Fruit fly (Drosophila melanogaster) whole organism, embryonic: Measurements from ENCODE around the gene pav.

Experiments used
- Adf1 ChIP-seq: fragments of 200-800 bp; sonication (Bioruptor generic); IDR thresholded peaks from 2 replicates; pipeline ENCODE4 v1.3.6; 2022; ENCODE audit warnings: missing biosample characterization, missing genetic modification characterization
- B-H1 ChIP-seq: fragments of 200-800 bp; sonication (Bioruptor generic); IDR thresholded peaks from 3 replicates; pipeline ENCODE4 v1.3.6; 2022; ENCODE audit warnings: missing biosample characterization, missing genetic modification characterization
- CG10274 ChIP-seq: fragments of 200-800 bp; sonication (Bioruptor generic); optimal IDR thresholded peaks from 3 replicates; lab custom pipeline; 2017; ENCODE audit warnings: missing biosample characterization, mild to moderate bottlenecking, missing genetic modification characterization
- CG12219 ChIP-seq: fragments of 200-800 bp; sonication (Bioruptor generic); optimal IDR thresholded peaks from 3 replicates; lab custom pipeline; 2018; ENCODE audit warnings: missing biosample characterization, mild to moderate bottlenecking, missing genetic modification characterization
- CG12299 ChIP-seq: fragments of 200-800 bp; sonication (Bioruptor generic); optimal IDR thresholded peaks from 2 replicates; lab custom pipeline; 2018; ENCODE audit warnings: missing biosample characterization, mild to moderate bottlenecking, missing genetic modification characterization
- CG12391 ChIP-seq: fragments of 200-800 bp; sonication (Bioruptor generic); optimal IDR thresholded peaks from 3 replicates; lab custom pipeline; 2018; ENCODE audit warnings: missing biosample characterization, mild to moderate bottlenecking, missing genetic modification characterization, moderate library complexity
- CG17385 ChIP-seq: fragments of 200-800 bp; sonication (Bioruptor generic); optimal IDR thresholded peaks from 3 replicates; lab custom pipeline; 2018; ENCODE audit warnings: missing biosample characterization, mild to moderate bottlenecking, missing genetic modification characterization
- CG17802 ChIP-seq: fragments of 200-800 bp; sonication (Bioruptor generic); optimal IDR thresholded peaks from 2 replicates; lab custom pipeline; 2018; ENCODE audit warnings: missing biosample characterization, mild to moderate bottlenecking, missing genetic modification characterization, moderate library complexity
- CG18764 ChIP-seq: fragments of 200-800 bp; sonication (Bioruptor generic); optimal IDR thresholded peaks from 3 replicates; lab custom pipeline; 2016; ENCODE audit warnings: missing biosample characterization, missing genetic modification characterization
- CG30431 ChIP-seq: fragments of 200-800 bp; sonication (Bioruptor generic); optimal IDR thresholded peaks from 2 replicates; lab custom pipeline; 2017; ENCODE audit warnings: missing biosample characterization, missing genetic modification characterization
- CG3065 ChIP-seq: fragments of 200-800 bp; sonication (Bioruptor generic); optimal IDR thresholded peaks from 2 replicates; lab custom pipeline; 2016; ENCODE audit warnings: missing biosample characterization, missing genetic modification characterization
- CG32532 ChIP-seq: fragments of 200-800 bp; sonication (Bioruptor generic); IDR thresholded peaks from 2 replicates; pipeline ENCODE4 v1.3.6; 2022; ENCODE audit warnings: missing biosample characterization, missing genetic modification characterization
- CG3847 ChIP-seq: fragments of 200-800 bp; sonication (Bioruptor generic); IDR thresholded peaks from 2 replicates; pipeline ENCODE4 v1.3.6; 2022; ENCODE audit warnings: missing biosample characterization, missing genetic modification characterization
- CG42726 ChIP-seq: fragments of 200-800 bp; sonication (Bioruptor generic); IDR thresholded peaks from 2 replicates; pipeline ENCODE4 v1.3.6; 2022; ENCODE audit warnings: missing biosample characterization, missing genetic modification characterization; ENCODE audit not compliant: partially characterized antibody
- CG4730 ChIP-seq: fragments of 200-800 bp; sonication (Bioruptor generic); IDR thresholded peaks from 2 replicates; pipeline ENCODE4 v1.3.6; 2022; ENCODE audit warnings: missing biosample characterization, missing genetic modification characterization
- CG5953 ChIP-seq: fragments of 200-800 bp; sonication (Bioruptor generic); IDR thresholded peaks from 2 replicates; pipeline ENCODE4 v1.3.6; 2022; ENCODE audit warnings: missing biosample characterization, missing genetic modification characterization
- CG8924 ChIP-seq: fragments of 200-800 bp; optimal IDR thresholded peaks from 3 replicates; lab custom pipeline; 2019; ENCODE audit warnings: missing biosample characterization, mild to moderate bottlenecking, missing genetic modification characterization, moderate library complexity
- D ChIP-seq, 2 experiments: fragments of 200-800 bp in 1 of 2; fragments of >200 bp in 1 of 2; sonication (Bioruptor generic) in 1 of 2; optimal IDR thresholded peaks; 2 replicates in 1 of 2; 3 replicates in 1 of 2; lab custom pipeline; 2017; ENCODE audit warnings: mild to moderate bottlenecking in 1 of 2, missing biosample characterization in 1 of 2, missing genetic modification characterization in 1 of 2, missing genetic modification reagents in 1 of 2
- E2f1 ChIP-seq: fragments of 200-800 bp; sonication (Bioruptor generic); IDR thresholded peaks from 2 replicates; pipeline ENCODE4 v1.3.6; 2022; ENCODE audit warnings: missing biosample characterization, missing genetic modification characterization
- Eip74EF ChIP-seq, 2 experiments: fragments of 200-800 bp in 1 of 2; fragments of >200 bp in 1 of 2; sonication (Bioruptor generic) in 1 of 2; optimal IDR thresholded peaks; 2 replicates each; lab custom pipeline; 2017 to 2019; ENCODE audit warnings: missing biosample characterization in 2 of 2, missing genetic modification characterization in 2 of 2, mild to moderate bottlenecking in 1 of 2, moderate library complexity in 1 of 2
- Gsc ChIP-seq: fragments of 200-800 bp; sonication (Bioruptor generic); IDR thresholded peaks from 2 replicates; pipeline ENCODE4 v1.3.6; 2022; ENCODE audit warnings: missing biosample characterization, missing genetic modification characterization
- Gug ChIP-seq: fragments of 200-800 bp; sonication (Bioruptor generic); IDR thresholded peaks from 4 replicates; pipeline ENCODE4 v1.3.6; 2022; ENCODE audit warnings: missing biosample characterization, missing genetic modification characterization
- HLH54F ChIP-seq: fragments of 200-800 bp; sonication (Bioruptor generic); optimal IDR thresholded peaks from 3 replicates; lab custom pipeline; 2016; ENCODE audit warnings: missing biosample characterization, missing genetic modification characterization
- Kr ChIP-seq: fragments of 200-800 bp; sonication (Bioruptor generic); optimal IDR thresholded peaks from 2 replicates; lab custom pipeline; 2017; ENCODE audit warnings: missing biosample characterization, mild to moderate bottlenecking, missing genetic modification characterization
- Lim3 ChIP-seq: fragments of 200-800 bp; sonication (Bioruptor generic); IDR thresholded peaks from 2 replicates; pipeline ENCODE4 v1.3.6; 2022; ENCODE audit warnings: missing biosample characterization, missing genetic modification characterization
- Meics ChIP-seq: fragments of 200-800 bp; sonication (Bioruptor generic); optimal IDR thresholded peaks from 2 replicates; lab custom pipeline; 2017; ENCODE audit warnings: missing biosample characterization, mild to moderate bottlenecking, missing genetic modification characterization
- Myb ChIP-seq: fragments of 200-800 bp; sonication (Bioruptor generic); optimal IDR thresholded peaks from 2 replicates; lab custom pipeline; 2016; ENCODE audit warnings: missing biosample characterization, missing genetic modification characterization
- NfI ChIP-seq: fragments of 200-800 bp; sonication (Bioruptor generic); optimal IDR thresholded peaks from 3 replicates; lab custom pipeline; 2018; ENCODE audit warnings: missing biosample characterization, mild to moderate bottlenecking, missing genetic modification characterization, moderate library complexity
- Poxn ChIP-seq: fragments of 200-800 bp; sonication (Bioruptor generic); IDR thresholded peaks from 2 replicates; pipeline ENCODE4 v1.3.6; 2022; ENCODE audit warnings: missing biosample characterization, missing genetic modification characterization
- Sox100B ChIP-seq: fragments of 200-800 bp; sonication (Bioruptor generic); optimal IDR thresholded peaks from 3 replicates; lab custom pipeline; 2018; ENCODE audit warnings: missing biosample characterization, mild to moderate bottlenecking, missing genetic modification characterization
- ara ChIP-seq: fragments of 200-800 bp; sonication (Bioruptor generic); IDR thresholded peaks from 2 replicates; pipeline ENCODE4 v1.3.6; 2022; ENCODE audit warnings: missing biosample characterization, missing genetic modification characterization
- ase ChIP-seq: fragments of 200-800 bp; sonication (Bioruptor generic); IDR thresholded peaks from 3 replicates; pipeline ENCODE4 v1.3.6; 2022; ENCODE audit warnings: missing biosample characterization, missing genetic modification characterization
- bigmax ChIP-seq: fragments of 200-800 bp; sonication (Bioruptor generic); optimal IDR thresholded peaks from 2 replicates; lab custom pipeline; 2018; ENCODE audit warnings: missing biosample characterization, mild to moderate bottlenecking, missing genetic modification characterization
- btn ChIP-seq: fragments of 200-800 bp; sonication (Bioruptor generic); optimal IDR thresholded peaks from 2 replicates; lab custom pipeline; 2016; ENCODE audit warnings: missing biosample characterization, missing genetic modification characterization
- cato ChIP-seq: fragments of 200-800 bp; sonication (Bioruptor generic); optimal IDR thresholded peaks from 2 replicates; lab custom pipeline; 2016; ENCODE audit warnings: missing biosample characterization, missing genetic modification characterization, borderline replicate concordance
- crc ChIP-seq: fragments of 200-800 bp; sonication (Bioruptor generic); optimal IDR thresholded peaks from 2 replicates; lab custom pipeline; 2016; ENCODE audit warnings: missing biosample characterization, missing genetic modification characterization
- crol ChIP-seq: fragments of 200-800 bp; sonication (Bioruptor generic); IDR thresholded peaks from 2 replicates; pipeline ENCODE4 v1.3.6; 2022; ENCODE audit warnings: missing biosample characterization, missing genetic modification characterization
- crp ChIP-seq, 2 experiments: fragments of 200-800 bp; sonication (Bioruptor generic); optimal IDR thresholded peaks; 2 replicates in 1 of 2; 3 replicates in 1 of 2; lab custom pipeline; 2017; ENCODE audit warnings: missing biosample characterization in 2 of 2, missing genetic modification characterization in 2 of 2, mild to moderate bottlenecking in 1 of 2, moderate library complexity in 1 of 2
- ham ChIP-seq: fragments of 200-800 bp; sonication (Bioruptor generic); IDR thresholded peaks from 2 replicates; pipeline ENCODE4 v1.3.6; 2022; ENCODE audit warnings: missing biosample characterization, missing genetic modification characterization
- insv ChIP-seq, 2 experiments: fragments of 200-800 bp; sonication (Bioruptor generic); optimal IDR thresholded peaks; 3 replicates each; lab custom pipeline; 2016 to 2018; ENCODE audit warnings: missing biosample characterization in 2 of 2, missing genetic modification characterization in 2 of 2
- knrl ChIP-seq: fragments of 200-800 bp; sonication (Bioruptor generic); IDR thresholded peaks from 3 replicates; pipeline ENCODE4 v1.3.6; 2022; ENCODE audit warnings: missing biosample characterization, missing genetic modification characterization; ENCODE audit not compliant: partially characterized antibody
- prd ChIP-seq, 3 experiments: fragments of >200 bp in 2 of 3; fragments of 200-800 bp in 1 of 3; sonication (Bioruptor generic) in 1 of 3; optimal IDR thresholded peaks in 2 of 3; IDR thresholded peaks in 1 of 3; 2 replicates in 2 of 3; 3 replicates in 1 of 3; pipeline versions ENCODE4 v1.3.6 to Lab custom; 2017 to 2022; ENCODE audit warnings: missing biosample characterization in 1 of 3, missing genetic modification characterization in 1 of 3
- sd ChIP-seq: fragments of 200-800 bp; sonication (Bioruptor generic); optimal IDR thresholded peaks from 3 replicates; lab custom pipeline; 2018; ENCODE audit warnings: missing biosample characterization, mild to moderate bottlenecking, missing genetic modification characterization, moderate library complexity
- sqz ChIP-seq: fragments of 200-800 bp; sonication (Bioruptor generic); optimal IDR thresholded peaks from 3 replicates; lab custom pipeline; 2018; ENCODE audit warnings: missing biosample characterization, mild to moderate bottlenecking, missing genetic modification characterization
- tio ChIP-seq: fragments of 200-800 bp; sonication (Bioruptor generic); optimal IDR thresholded peaks from 2 replicates; lab custom pipeline; 2017; ENCODE audit warnings: missing biosample characterization, missing genetic modification characterization, inconsistent platforms
- tll ChIP-seq, 2 experiments: fragments of 200-800 bp in 1 of 2; fragments of >200 bp in 1 of 2; sonication (Bioruptor generic) in 1 of 2; optimal IDR thresholded peaks; 2 replicates each; lab custom pipeline; 2017 to 2019; ENCODE audit warnings: missing biosample characterization in 2 of 2, missing genetic modification characterization in 2 of 2, mild to moderate bottlenecking in 1 of 2, moderate library complexity in 1 of 2
- twi ChIP-seq: fragments of 200-800 bp; optimal IDR thresholded peaks from 2 replicates; lab custom pipeline; 2019; ENCODE audit warnings: missing biosample characterization, mild to moderate bottlenecking, missing genetic modification characterization, moderate library complexity
- tx ChIP-seq: fragments of 200-800 bp; sonication (Bioruptor generic); optimal IDR thresholded peaks from 2 replicates; lab custom pipeline; 2016; ENCODE audit warnings: missing biosample characterization, missing genetic modification characterization

pav gene

DNA sequence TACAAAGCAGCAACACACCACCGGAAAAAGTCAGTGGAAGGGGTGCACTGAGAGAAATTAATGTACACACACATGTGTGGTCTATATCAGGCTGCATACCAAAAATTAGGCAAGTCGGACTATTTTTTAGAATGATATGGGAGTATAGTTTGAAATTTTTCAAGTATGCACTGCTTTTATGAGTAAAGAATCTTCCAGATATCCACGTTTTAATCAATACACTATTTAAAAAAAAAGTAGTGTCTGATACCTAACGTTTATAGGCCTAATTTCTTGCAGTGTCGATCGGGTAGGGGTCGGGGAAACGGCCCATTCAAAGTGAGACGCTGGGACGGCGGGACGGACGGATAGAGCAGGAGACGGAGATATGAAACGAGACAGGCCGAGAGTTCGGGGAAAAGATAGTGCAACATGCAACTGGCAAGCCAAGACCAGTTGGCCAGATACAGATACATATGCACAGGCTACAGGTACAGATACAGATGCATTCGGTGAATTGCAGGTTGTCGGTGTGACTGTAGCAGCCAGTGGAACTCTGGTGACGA lies 12.1 kb upstream of the pav start (continued):
- peak; percentile 21; the same call in 1 of the 2 replicates for TF ChIP-seq CG32532 (GFP tag; lab: Robert Waterston, UW)
- no peak for TF ChIP-seq ham (GFP tag; lab: Robert Waterston, UW)
- TF ChIP-seq ase (GFP tag; lab: Robert Waterston, UW) = peak; percentile 88; the same call in 2 of the 3 replicates
- TF ChIP-seq CG18764 (GFP tag; lab: Kevin White, UChicago) = peak; percentile 86
- no peak for TF ChIP-seq Poxn (GFP tag; lab: Robert Waterston, UW)
- TF ChIP-seq tll (GFP tag; optimal IDR thresholded peaks at IDR 0.05; lab: Kevin White, UChicago) = peak; percentile 85 to 93
- peak; percentile 67 for TF ChIP-seq Meics
- no peak for TF ChIP-seq CG42726 (GFP tag; lab: Robert Waterston, UW)
- TF ChIP-seq CG17802 (tag; lab: Kevin White, UChicago) = peak; percentile 79
- peak; percentile 81 for TF ChIP-seq E2f1 (GFP tag; lab: Robert Waterston, UW)
- peak; percentile 91 for TF ChIP-seq CG12219 (GFP tag; lab: Kevin White, UChicago)
- peak; percentile 94 for TF ChIP-seq CG30431 (GFP tag; lab: Kevin White, UChicago)
- peak; percentile 86 for TF ChIP-seq CG17385
- TF ChIP-seq CG12299 = peak; percentile 80
- TF ChIP-seq crp (GFP tag; optimal IDR thresholded peaks at IDR 0.05; lab: Kevin White, UChicago) = peak in 1 of 2 experiments; percentile 66
- peak; percentile 78 for TF ChIP-seq CG5953 (GFP tag; lab: Robert Waterston, UW)
- TF ChIP-seq tx (GFP tag; lab: Kevin White, UChicago) = peak; percentile 93
- TF ChIP-seq bigmax (GFP tag; lab: Kevin White, UChicago) = no peak
- peak; percentile 82 for TF ChIP-seq CG4730
- TF ChIP-seq Kr (GFP tag; lab: Kevin White, UChicago) = peak; percentile 96
- TF ChIP-seq CG3847 (GFP tag; lab: Robert Waterston, UW) = peak; percentile 75
- peak; percentile 75 for TF ChIP-seq CG10274 (GFP tag; lab: Kevin White, UChicago)
- peak; percentile 96 for TF ChIP-seq CG8924
- peak in 1 of 2 experiments; percentile 94 for TF ChIP-seq Eip74EF (GFP tag; optimal IDR thresholded peaks at IDR 0.05; lab: Kevin White, UChicago)
- TF ChIP-seq cato (GFP tag; lab: Kevin White, UChicago) = peak; percentile 91
- peak; percentile 93 for TF ChIP-seq tio
- TF ChIP-seq crol (GFP tag; lab: Robert Waterston, UW) = peak; percentile 60
- TF ChIP-seq Myb (GFP tag; lab: Kevin White, UChicago) = peak; percentile 74
- 0 out of 2 replicates have a peak, but pooled peaks have one; percentile 56 for TF ChIP-seq Lim3 (GFP tag; lab: Robert Waterston, UW)
- peak; percentile 93 for TF ChIP-seq sqz (GFP tag; lab: Kevin White, UChicago)
- no peak for TF ChIP-seq prd (optimal IDR thresholded peaks at IDR 0.05; lab: Kevin White, UChicago)
- TF ChIP-seq prd (GFP tag; IDR thresholded peaks at IDR 0.05; lab: Robert Waterston, UW) = peak; percentile 98
- peak; percentile 84 for TF ChIP-seq CG3065 (GFP tag; lab: Kevin White, UChicago)
- peak; percentile 87 for TF ChIP-seq Gsc (GFP tag; lab: Robert Waterston, UW)
- peak; percentile 93 for TF ChIP-seq ara (GFP tag; lab: Robert Waterston, UW)
- no peak for TF ChIP-seq Adf1 (GFP tag; lab: Robert Waterston, UW)
- peak; percentile 94 for TF ChIP-seq btn (GFP tag; lab: Kevin White, UChicago)
- TF ChIP-seq B-H1 (GFP tag; lab: Robert Waterston, UW) = peak; percentile 69
- peak; percentile 32 to 55 for TF ChIP-seq insv (GFP tag; optimal IDR thresholded peaks at IDR 0.05; lab: Kevin White, UChicago)
- TF ChIP-seq Sox100B (GFP tag; lab: Kevin White, UChicago) = peak; percentile 96
- TF ChIP-seq D (optimal IDR thresholded peaks at IDR 0.05; lab: Kevin White, UChicago) = no peak
- peak; percentile 98 for TF ChIP-seq D (GFP tag; optimal IDR thresholded peaks at IDR 0.05; lab: Kevin White, UChicago)
- peak; percentile 90 for TF ChIP-seq twi
- TF ChIP-seq Gug = peak; percentile 81
- peak; percentile 85 for TF ChIP-seq HLH54F (GFP tag; lab: Kevin White, UChicago)
- peak; percentile 84 for TF ChIP-seq crc (GFP tag; lab: Kevin White, UChicago)
- no peak for TF ChIP-seq knrl (GFP tag; lab: Robert Waterston, UW)
- TF ChIP-seq sd (tag; lab: Kevin White, UChicago) = peak; percentile 51
- peak; percentile 96 for TF ChIP-seq CG12391 (tag; lab: Kevin White, UChicago)
- TF ChIP-seq NfI (GFP tag; lab: Kevin White, UChicago) = peak; percentile 82
